Fruit fly (Drosophila melanogaster) whole organism, adult: ENCODE data around the gene CG17267.

Source experiments
- CG33017 ChIP-seq: fragments of 200-800 bp; sonication (Bioruptor generic); optimal IDR thresholded peaks from 2 replicates; lab custom pipeline; 2018; ENCODE audit warnings: missing biosample characterization, mild to moderate bottlenecking, missing genetic modification characterization, moderate library complexity
- CG7045 ChIP-seq: fragments of 200-800 bp; sonication (Bioruptor generic); optimal IDR thresholded peaks from 2 replicates; lab custom pipeline; 2017; ENCODE audit warnings: missing biosample characterization, mild to moderate bottlenecking, missing genetic modification characterization
- Crg-1 ChIP-seq: fragments of 200-800 bp; sonication (Bioruptor generic); optimal IDR thresholded peaks from 2 replicates; lab custom pipeline; 2016; ENCODE audit warnings: missing biosample characterization, missing genetic modification characterization
- Hr96 ChIP-seq: fragments of 200-800 bp; sonication (Bioruptor generic); optimal IDR thresholded peaks from 2 replicates; lab custom pipeline; 2016; ENCODE audit warnings: missing biosample characterization, missing genetic modification characterization
- bab1 ChIP-seq: fragments of 200-800 bp; sonication (Bioruptor generic); optimal IDR thresholded peaks from 3 replicates; lab custom pipeline; 2019; ENCODE audit warnings: missing biosample characterization, mild to moderate bottlenecking, missing genetic modification characterization, moderate library complexity
- pad ChIP-seq: fragments of 200-800 bp; sonication (Bioruptor generic); optimal IDR thresholded peaks from 3 replicates; lab custom pipeline; 2017; ENCODE audit warnings: missing biosample characterization, missing genetic modification characterization, mild to moderate bottlenecking, moderate library complexity, missing genetic modification reagents

dm6 chr3R:20766156-20766486 lies 27.2 kb upstream of the CG17267 start:
- TF ChIP-seq pad (GFP tag; lab: Kevin White, UChicago) (no peak), CG33017 (tag; lab: Kevin White, UChicago) (no peak), Hr96 (GFP tag; lab: Kevin White, UChicago) (no peak), CG7045 (GFP tag; lab: Kevin White, UChicago) (no peak), bab1 (no peak), Crg-1 (no peak)
